Worm (Caenorhabditis elegans): ENCODE data around the gene T28H10.2.

Gene T28H10.2

ce11 chrV:12513900-12514299 is 1.2 kb upstream of the T28H10.2 start:
- TF ChIP-seq elt-2 (tag; optimal IDR thresholded peaks at IDR 0.05): peak; percentile 67
- no peak for TF ChIP-seq pat-9 (tag; optimal IDR thresholded peaks at IDR 0.05)

ce11 chrV:12511946-12512345 is 803 bp downstream of the T28H10.2 start:
- TF ChIP-seq sdc-2 (tag; optimal IDR thresholded peaks at IDR 0.05) (no peak), C38D4.7 (GFP tag; optimal IDR thresholded peaks at IDR 0.05) (no peak), sox-4 (tag; optimal IDR thresholded peaks at IDR 0.05) (no peak), T23F11.4 (GFP tag; optimal IDR thresholded peaks at IDR 0.05) (no peak), rnt-1 (tag; optimal IDR thresholded peaks at IDR 0.05) (no peak), lin-11 (tag; optimal IDR thresholded peaks at IDR 0.05) (no peak), nhr-11 (tag; optimal IDR thresholded peaks at IDR 0.05) (no peak), eyg-1 (tag; optimal IDR thresholded peaks at IDR 0.05) (no peak), hlh-15 (tag; optimal IDR thresholded peaks at IDR 0.05) (no peak), pha-2 (tag; optimal IDR thresholded peaks at IDR 0.05) (no peak), nhr-232 (tag; optimal IDR thresholded peaks at IDR 0.05) (no peak), dve-1 (tag; optimal IDR thresholded peaks at IDR 0.05) (no peak), ceh-22 (tag; optimal IDR thresholded peaks at IDR 0.05) (no peak), ceh-19 (GFP tag; optimal IDR thresholded peaks at IDR 0.05) (no peak), pax-1 (tag; optimal IDR thresholded peaks at IDR 0.05) (no peak)

ce11 chrV:12509922-12510582 is 2.7 kb downstream of the T28H10.2 start:
- TF ChIP-seq ceh-34 (tag; optimal IDR thresholded peaks at IDR 0.05): peak; percentile 13
- TF ChIP-seq zip-5 (tag; optimal IDR thresholded peaks at IDR 0.05): peak; percentile 28
- TF ChIP-seq K02D7.2 (tag; optimal IDR thresholded peaks at IDR 0.05): peak; percentile 42
- peak; percentile 82 for TF ChIP-seq madf-2 (tag; optimal IDR thresholded peaks at IDR 0.05)
- TF ChIP-seq F13H6.1 (tag; optimal IDR thresholded peaks at IDR 0.05): peak; percentile 34
- peak; percentile 89 for TF ChIP-seq fkh-6 (tag; optimal IDR thresholded peaks at IDR 0.05)
- peak; percentile 77 for TF ChIP-seq sox-4 (tag; optimal IDR thresholded peaks at IDR 0.05)
- peak; percentile 21 for TF ChIP-seq npax-4 (tag; optimal IDR thresholded peaks at IDR 0.05)
- TF ChIP-seq lin-11 (tag; optimal IDR thresholded peaks at IDR 0.05): peak; percentile 61
- TF ChIP-seq pag-3 (tag; optimal IDR thresholded peaks at IDR 0.05; ENCODE audit: borderline replicate concordance): peak; percentile 87
- TF ChIP-seq ceh-6 (GFP tag; optimal IDR thresholded peaks at IDR 0.05): peak; percentile 70
- peak; percentile 63 for TF ChIP-seq syd-9 (tag; optimal IDR thresholded peaks at IDR 0.05)
- TF ChIP-seq unc-42 (tag; optimal IDR thresholded peaks at IDR 0.05): peak; percentile 68
- TF ChIP-seq ceh-19 (GFP tag; optimal IDR thresholded peaks at IDR 0.05): peak; percentile 47
- TF ChIP-seq C08G9.2 (tag; optimal IDR thresholded peaks at IDR 0.05): peak; percentile 81
- peak; percentile 49 for TF ChIP-seq Y22D7AL.16 (tag; optimal IDR thresholded peaks at IDR 0.05)
- TF ChIP-seq ceh-9 (tag; optimal IDR thresholded peaks at IDR 0.05): peak; percentile 35
- TF ChIP-seq ceh-31 (tag; optimal IDR thresholded peaks at IDR 0.05): peak; percentile 7
- TF ChIP-seq hlh-6 (tag; optimal IDR thresholded peaks at IDR 0.05): peak; percentile 92
- TF ChIP-seq dmd-4 (tag; optimal IDR thresholded peaks at IDR 0.05; ENCODE audit: borderline replicate concordance): peak; percentile 84
- TF ChIP-seq che-1 (tag; optimal IDR thresholded peaks at IDR 0.05): peak; percentile 68
- peak; percentile 38 for TF ChIP-seq ceh-48 (tag; optimal IDR thresholded peaks at IDR 0.05)
- TF ChIP-seq gmeb-2 (tag; optimal IDR thresholded peaks at IDR 0.05): peak; percentile 60
- peak; percentile 94 for TF ChIP-seq elt-4 (tag; optimal IDR thresholded peaks at IDR 0.05)
- TF ChIP-seq hlh-13 (GFP tag; optimal IDR thresholded peaks at IDR 0.05): peak; percentile 79
- peak; percentile 89 for TF ChIP-seq ref-2 (tag; optimal IDR thresholded peaks at IDR 0.05)
- TF ChIP-seq T23F11.4 (GFP tag; optimal IDR thresholded peaks at IDR 0.05): peak; percentile 64
- TF ChIP-seq pqm-1 (tag; optimal IDR thresholded peaks at IDR 0.05): peak; percentile 86
- peak; percentile 50 for TF ChIP-seq sdc-2 (tag; optimal IDR thresholded peaks at IDR 0.05)
- TF ChIP-seq ceh-18 (tag; optimal IDR thresholded peaks at IDR 0.05): peak; percentile 39
- peak; percentile 65 for TF ChIP-seq tbx-2 (tag; optimal IDR thresholded peaks at IDR 0.05)
- TF ChIP-seq pat-9 (tag; optimal IDR thresholded peaks at IDR 0.05): peak; percentile 69
- TF ChIP-seq fax-1 (tag; optimal IDR thresholded peaks at IDR 0.05): peak; percentile 38
- TF ChIP-seq C38D4.7 (GFP tag; optimal IDR thresholded peaks at IDR 0.05): peak; percentile 80
- TF ChIP-seq mec-3 (tag; optimal IDR thresholded peaks at IDR 0.05; ENCODE audit: borderline replicate concordance): peak; percentile 99
